Worm (Caenorhabditis elegans) whole organism, young adult: Measurements from ENCODE around the gene W01B6.6.
A peak's percentile ranks its signal among the peaks of the same experiment; 100 is the strongest.

Experiments
- B0035.1 ChIP-seq: sonication (generic microtip); optimal IDR thresholded peaks from 2 replicates; lab custom pipeline; 2016; ENCODE audit warnings: missing genetic modification characterization, mild to moderate bottlenecking, missing compliant biosample characterization, missing genotype, missing genetic modification reagents
- F23B12.7 ChIP-seq: sonication (generic microtip); optimal IDR thresholded peaks from 2 replicates; lab custom pipeline; 2017; ENCODE audit warnings: missing genetic modification characterization, mild to moderate bottlenecking, missing compliant biosample characterization, antibody characterized with exemption, moderate library complexity; ENCODE audit not compliant: insufficient read depth
- F57A8.1 ChIP-seq: fragments of 200-800 bp; sonication (Bioruptor generic); optimal IDR thresholded peaks from 2 replicates; lab custom pipeline; 2018; ENCODE audit warnings: mild to moderate bottlenecking, missing genetic modification characterization, moderate library complexity, missing compliant biosample characterization
- K12H6.12 ChIP-seq: fragments of 200-800 bp; sonication (Bioruptor generic); optimal IDR thresholded peaks from 2 replicates; lab custom pipeline; 2018; ENCODE audit warnings: mild to moderate bottlenecking, missing genetic modification characterization, missing compliant biosample characterization
- Y95B8A.8 ChIP-seq: fragments of 200-800 bp; sonication (Bioruptor generic); IDR thresholded peaks from 2 replicates; pipeline ENCODE4 v1.3.6; 2022; ENCODE audit warnings: missing genetic modification reagents, missing genetic modification characterization, missing compliant biosample characterization
- atf-7 ChIP-seq: sonication (generic microtip); optimal IDR thresholded peaks from 2 replicates; lab custom pipeline; 2017; ENCODE audit warnings: mild to moderate bottlenecking, missing genetic modification characterization, missing compliant biosample characterization
- attf-3 ChIP-seq: fragments of 200-800 bp; sonication (Bioruptor generic); conservative IDR thresholded peaks from 2 replicates; pipeline ENCODE4 v1.3.6; 2022; ENCODE audit warnings: missing genetic modification reagents, missing genetic modification characterization, missing compliant biosample characterization
- attf-5 ChIP-seq: fragments of 200-800 bp; sonication (Bioruptor generic); optimal IDR thresholded peaks from 2 replicates; lab custom pipeline; 2018; ENCODE audit warnings: mild to moderate bottlenecking, missing genetic modification characterization, missing compliant biosample characterization
- dox-1 ChIP-seq: fragments of 200-800 bp; sonication (Bioruptor generic); IDR thresholded peaks from 2 replicates; pipeline ENCODE4 v1.3.6; 2022; ENCODE audit warnings: missing genetic modification reagents, missing genetic modification characterization, missing compliant biosample characterization
- dpl-1 ChIP-seq: fragments of 150-350 bp; optimal IDR thresholded peaks from 2 replicates; lab custom pipeline; 2014; ENCODE audit warnings: missing biosample characterization, missing genetic modification reagents, missing genetic modification characterization
- efl-1 ChIP-seq: fragments of 150-350 bp; optimal IDR thresholded peaks from 2 replicates; lab custom pipeline; 2014; ENCODE audit warnings: missing biosample characterization, missing genetic modification reagents, missing genetic modification characterization
- egrh-3 ChIP-seq: fragments of 200-800 bp; sonication (Bioruptor generic); IDR thresholded peaks from 2 replicates; pipeline ENCODE4 v1.3.6; 2022; ENCODE audit warnings: missing genetic modification reagents, missing genetic modification characterization, missing compliant biosample characterization
- ekl-4 ChIP-seq: fragments of 200-800 bp; sonication (Bioruptor generic); IDR thresholded peaks from 2 replicates; pipeline ENCODE4 v1.3.6; 2022; ENCODE audit warnings: missing genetic modification reagents, missing genetic modification characterization, missing compliant biosample characterization
- ets-4 ChIP-seq: fragments of 200-800 bp; sonication (Bioruptor generic); optimal IDR thresholded peaks from 2 replicates; lab custom pipeline; 2018; ENCODE audit warnings: mild to moderate bottlenecking, missing genetic modification characterization, missing compliant biosample characterization
- fkh-3 ChIP-seq: sonication (generic microtip); optimal IDR thresholded peaks from 2 replicates; lab custom pipeline; 2016; ENCODE audit warnings: mild to moderate bottlenecking, missing genetic modification characterization, missing compliant biosample characterization
- gei-17 ChIP-seq: fragments of 200-800 bp; sonication (Bioruptor generic); optimal IDR thresholded peaks from 2 replicates; lab custom pipeline; 2018; ENCODE audit warnings: mild to moderate bottlenecking, missing genetic modification characterization, missing compliant biosample characterization
- him-1 ChIP-seq: sonication (generic microtip); optimal IDR thresholded peaks from 2 replicates; lab custom pipeline; 2016; ENCODE audit warnings: missing genotype, missing genetic modification reagents, missing genetic modification characterization, missing compliant biosample characterization
- hlh-12 ChIP-seq: sonication (generic microtip); optimal IDR thresholded peaks from 2 replicates; lab custom pipeline; 2016; ENCODE audit warnings: missing genetic modification characterization, missing compliant biosample characterization
- hlh-26 ChIP-seq: fragments of 200-800 bp; sonication (Bioruptor generic); conservative IDR thresholded peaks from 2 replicates; pipeline ENCODE4 v1.3.6; 2022; ENCODE audit warnings: missing genetic modification reagents, missing genetic modification characterization, missing compliant biosample characterization
- hmg-1.2 ChIP-seq: fragments of 200-800 bp; sonication (Bioruptor generic); IDR thresholded peaks from 2 replicates; pipeline ENCODE4 v1.3.6; 2022; ENCODE audit warnings: missing genetic modification reagents, missing genetic modification characterization, missing compliant biosample characterization
- lsl-1 ChIP-seq: fragments of 200-800 bp; sonication (Bioruptor generic); optimal IDR thresholded peaks from 2 replicates; lab custom pipeline; 2018; ENCODE audit warnings: mild to moderate bottlenecking, missing genetic modification characterization, moderate library complexity, missing compliant biosample characterization
- madf-6 ChIP-seq: fragments of 200-800 bp; sonication (Bioruptor generic); IDR thresholded peaks from 2 replicates; pipeline ENCODE4 v1.3.6; 2022; ENCODE audit warnings: missing genetic modification reagents, missing genetic modification characterization, missing compliant biosample characterization
- madf-8 ChIP-seq: fragments of 200-800 bp; sonication (Bioruptor generic); conservative IDR thresholded peaks from 2 replicates; pipeline ENCODE4 v1.3.6; 2022; ENCODE audit warnings: missing genetic modification reagents, missing genetic modification characterization, missing compliant biosample characterization
- mxl-1 ChIP-seq: sonication (generic microtip); optimal IDR thresholded peaks from 2 replicates; lab custom pipeline; 2016; ENCODE audit warnings: missing genetic modification characterization, missing compliant biosample characterization
- nfya-2 ChIP-seq: fragments of 200-800 bp; sonication (Bioruptor generic); IDR thresholded peaks from 2 replicates; pipeline ENCODE4 v1.3.6; 2022; ENCODE audit warnings: missing genetic modification reagents, missing genetic modification characterization, missing compliant biosample characterization
- nhr-179 ChIP-seq: sonication (generic microtip); optimal IDR thresholded peaks from 2 replicates; lab custom pipeline; 2016; ENCODE audit warnings: mild to moderate bottlenecking, missing genetic modification characterization, missing compliant biosample characterization
- nhr-90 ChIP-seq: sonication (generic microtip); optimal IDR thresholded peaks from 2 replicates; lab custom pipeline; 2016; ENCODE audit warnings: missing genotype, mild to moderate bottlenecking, missing genetic modification characterization, missing compliant biosample characterization
- repo-1 ChIP-seq: sonication (generic microtip); optimal IDR thresholded peaks from 2 replicates; lab custom pipeline; 2017; ENCODE audit warnings: mild to moderate bottlenecking, missing genetic modification characterization, missing compliant biosample characterization
- sdz-38 ChIP-seq: sonication (generic microtip); optimal IDR thresholded peaks from 2 replicates; lab custom pipeline; 2016; ENCODE audit warnings: missing genotype, missing genetic modification characterization, missing compliant biosample characterization
- snpc-1.3 ChIP-seq: sonication (generic microtip); optimal IDR thresholded peaks from 2 replicates; lab custom pipeline; 2017; ENCODE audit warnings: missing genetic modification characterization, mild to moderate bottlenecking, missing compliant biosample characterization, antibody characterized with exemption, moderate library complexity, missing genotype, missing genetic modification reagents; ENCODE audit not compliant: insufficient read depth
- snpc-3.4 ChIP-seq: sonication (generic microtip); optimal IDR thresholded peaks from 2 replicates; lab custom pipeline; 2017; ENCODE audit warnings: missing genetic modification characterization, mild to moderate bottlenecking, missing compliant biosample characterization, antibody characterized with exemption, moderate library complexity, missing genotype, missing genetic modification reagents
- ztf-18 ChIP-seq: sonication (generic microtip); optimal IDR thresholded peaks from 2 replicates; lab custom pipeline; 2016; ENCODE audit warnings: missing genotype, mild to moderate bottlenecking, missing genetic modification characterization, missing compliant biosample characterization

W01B6.6 gene

DNA sequence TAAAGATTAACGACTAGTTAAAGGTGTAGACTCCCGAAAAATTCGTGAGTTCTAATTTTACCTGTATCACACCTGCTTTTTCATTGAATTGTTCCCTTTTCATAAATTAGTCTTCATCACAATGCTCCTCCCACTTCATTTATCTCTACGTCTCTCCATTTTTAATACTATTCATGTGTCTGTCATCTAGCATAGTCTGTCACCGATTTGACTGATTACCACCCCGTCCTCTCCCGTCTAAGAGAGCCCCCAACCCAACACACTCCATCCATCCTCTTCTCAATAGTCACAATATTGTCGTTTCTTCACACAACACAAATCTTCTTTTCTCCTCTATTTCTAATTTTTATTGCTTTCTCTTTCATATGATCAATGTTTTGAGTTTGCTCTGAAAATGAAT is 15.8 kb upstream of the W01B6.6 start:
- no peak for TF ChIP-seq F23B12.7
- no peak for TF ChIP-seq fkh-3 (tag; lab: Kevin White, UChicago)
- TF ChIP-seq snpc-1.3, result no peak
- no peak for TF ChIP-seq sdz-38 (tag; lab: Kevin White, UChicago)
- no peak for TF ChIP-seq repo-1 (tag; lab: Kevin White, UChicago)
- no peak for TF ChIP-seq gei-17 (GFP tag; lab: Kevin White, UChicago)
- no peak for TF ChIP-seq lsl-1 (GFP tag; lab: Kevin White, UChicago)
- TF ChIP-seq dpl-1 (GFP tag; lab: Kevin White, UChicago), result no peak
- TF ChIP-seq ets-4 (GFP tag; lab: Kevin White, UChicago), result no peak
- no peak for TF ChIP-seq hlh-26
- no peak for TF ChIP-seq nhr-179 (tag; lab: Kevin White, UChicago)

ce11 chrIV:10066456-10066855 is 14.5 kb upstream of the W01B6.6 start:
- TF ChIP-seq dox-1 (GFP tag; lab: Robert Waterston, UW), result no peak
- no peak for TF ChIP-seq Y95B8A.8 (GFP tag; lab: Robert Waterston, UW)
- no peak for TF ChIP-seq atf-7 (tag; lab: Kevin White, UChicago)
- TF ChIP-seq K12H6.12 (tag; lab: Kevin White, UChicago), result no peak

DNA sequence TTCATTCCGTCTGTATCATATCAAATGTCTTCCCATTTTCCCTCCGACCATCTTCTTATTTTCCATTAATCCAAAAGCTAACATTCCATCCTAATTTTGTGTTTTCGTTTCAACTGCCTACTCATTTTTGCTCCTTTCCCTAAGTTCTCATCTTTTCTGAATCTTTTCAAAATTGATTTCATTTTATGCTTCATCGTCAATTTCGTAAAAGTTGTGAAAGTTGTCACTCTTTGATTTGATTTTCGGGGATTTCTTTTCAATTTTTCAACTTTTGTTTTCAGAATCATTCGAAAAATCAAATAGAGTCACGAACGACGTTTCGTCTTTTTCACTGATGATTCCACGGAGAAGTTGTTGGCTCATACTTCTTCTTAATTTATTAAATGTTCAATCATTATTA is 13.4 kb upstream of the W01B6.6 start, which contains the start of gene cwn-2:
Gene cwn-2, plus strand, starts transcription at position 276 of the 400 bp plus-strand sequence.
- TF ChIP-seq ekl-4, result no peak
- no peak for TF ChIP-seq hlh-12 (tag; lab: Kevin White, UChicago)
- TF ChIP-seq F57A8.1 (GFP tag; lab: Kevin White, UChicago), result no peak
- TF ChIP-seq nfya-2 (GFP tag; lab: Robert Waterston, UW), result no peak
- no peak for TF ChIP-seq mxl-1
- TF ChIP-seq nhr-90 (tag; lab: Kevin White, UChicago), result no peak
- TF ChIP-seq him-1 (tag; lab: Kevin White, UChicago), result no peak
- no peak for TF ChIP-seq hmg-1.2 (GFP tag; lab: Robert Waterston, UW)
- TF ChIP-seq B0035.1 (tag; lab: Kevin White, UChicago), result no peak
- TF ChIP-seq snpc-3.4, result no peak

DNA sequence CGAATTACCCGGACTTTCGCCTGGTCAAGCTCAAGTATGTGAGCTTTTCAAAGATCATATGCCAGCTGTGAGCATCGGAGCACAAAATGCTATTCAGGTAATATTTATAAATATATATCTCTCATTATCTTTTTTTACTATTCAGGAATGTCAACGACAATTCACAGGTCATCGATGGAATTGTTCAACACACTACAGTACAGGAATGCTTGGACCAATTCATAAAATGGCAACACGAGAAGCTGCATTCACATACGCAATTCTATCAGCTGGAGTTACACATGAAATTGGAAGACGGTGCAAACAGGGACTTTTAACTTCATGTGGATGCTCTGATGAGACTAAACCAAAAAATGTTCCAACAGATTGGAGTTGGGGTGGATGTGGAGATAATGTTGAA is 12.7 kb upstream of the W01B6.6 start:
- TF ChIP-seq attf-5 (GFP tag; lab: Kevin White, UChicago), result no peak
- TF ChIP-seq attf-3 (GFP tag; lab: Robert Waterston, UW), result no peak
- no peak for TF ChIP-seq ztf-18
- TF ChIP-seq madf-8 (GFP tag; lab: Robert Waterston, UW), result no peak

DNA sequence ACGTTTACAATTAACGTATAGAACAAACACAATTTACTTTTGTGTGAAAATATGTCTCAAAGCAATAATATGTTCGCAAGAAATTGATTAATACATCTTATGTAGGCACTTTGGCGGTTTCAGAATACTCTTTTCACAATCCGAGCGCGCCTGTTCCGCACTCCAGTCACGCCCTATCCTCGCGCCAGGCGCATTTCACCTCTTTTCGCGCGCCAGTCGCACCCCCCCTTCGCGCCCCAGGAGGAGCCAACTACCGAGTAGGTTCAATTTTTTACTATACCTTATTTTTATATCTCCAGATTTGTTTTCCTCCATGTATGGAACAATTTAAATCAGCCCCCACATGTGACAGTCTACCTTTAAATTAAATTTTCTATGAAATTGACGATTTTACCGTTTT is 9.8 kb upstream of the W01B6.6 start:
- TF ChIP-seq madf-8 (GFP tag; lab: Robert Waterston, UW), result peak; percentile 38; the same call in 1 of the 2 replicates
- peak; percentile 57; the same call in 1 of the 2 replicates for TF ChIP-seq egrh-3 (GFP tag; lab: Robert Waterston, UW)
- peak; percentile 75 for TF ChIP-seq madf-6 (GFP tag; lab: Robert Waterston, UW)
- TF ChIP-seq efl-1, result peak; percentile 42
- TF ChIP-seq, all 124 proteins: peak for 4; not testable (repeated sequence) for 120
